Worm (Caenorhabditis elegans): ENCODE measurements around the gene F18A12.7.

DNA sequence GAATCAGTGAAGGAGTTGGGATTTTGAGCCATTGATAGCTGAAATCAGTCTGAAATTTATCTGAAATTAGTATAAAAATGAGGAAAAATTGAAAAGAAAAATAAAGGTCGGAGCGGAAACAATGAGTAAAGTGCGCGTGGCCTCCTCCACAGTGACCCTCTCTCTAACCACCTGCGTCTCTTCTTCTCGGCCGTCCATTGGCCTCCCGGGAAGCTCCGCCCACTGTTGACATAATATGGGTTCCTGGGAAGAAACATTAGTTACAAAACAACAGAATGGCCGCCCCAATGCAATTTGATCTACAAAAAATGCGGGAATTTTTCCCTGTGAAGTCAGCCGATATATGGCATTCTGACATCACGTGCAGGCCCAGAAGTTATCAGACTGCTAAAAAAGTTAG is 44.2 kb downstream of the F18A12.7 start, which contains the start of gene Y49F6C.8:
- TF ChIP-seq aly-2 (tag; optimal IDR thresholded peaks at IDR 0.05) (no peak), ztf-4 (tag; optimal IDR thresholded peaks at IDR 0.05) (no peak)
